Worm (Caenorhabditis elegans) whole organism, mixed stage, embryonic: Measurements from ENCODE around the gene mfsd-8.
A peak's percentile ranks its signal among the peaks of the same experiment; 100 is the strongest.

ENCODE experiments used
- blmp-1 ChIP-seq: fragments of 150-350 bp; optimal IDR thresholded peaks from 2 replicates; lab custom pipeline; 2014; ENCODE audit warnings: missing biosample characterization, missing genetic modification characterization
- ces-1 ChIP-seq: fragments of 150-350 bp; optimal IDR thresholded peaks from 2 replicates; lab custom pipeline; 2014; ENCODE audit warnings: missing biosample characterization, missing genetic modification reagents, missing genetic modification characterization
- elt-3 ChIP-seq: fragments of 150-350 bp; optimal IDR thresholded peaks from 2 replicates; lab custom pipeline; 2014; ENCODE audit warnings: missing biosample characterization, missing genetic modification characterization
- lin-13 ChIP-seq: fragments of 150-350 bp; optimal IDR thresholded peaks from 2 replicates; lab custom pipeline; 2014; ENCODE audit warnings: missing biosample characterization, missing genetic modification characterization
- lin-32 ChIP-seq: fragments of 200-800 bp; sonication (Bioruptor generic); optimal IDR thresholded peaks from 2 replicates; lab custom pipeline; 2018; ENCODE audit warnings: mild to moderate bottlenecking, missing genetic modification characterization, missing compliant biosample characterization
- lsy-2 ChIP-seq: fragments of 150-350 bp; optimal IDR thresholded peaks from 2 replicates; lab custom pipeline; 2014; ENCODE audit warnings: missing biosample characterization, missing genetic modification characterization
- nhr-12 ChIP-seq: fragments of 150-350 bp; optimal IDR thresholded peaks from 2 replicates; lab custom pipeline; 2014; ENCODE audit warnings: missing biosample characterization, missing genetic modification characterization
- nhr-237 ChIP-seq: fragments of 150-350 bp; optimal IDR thresholded peaks from 2 replicates; lab custom pipeline; 2014; ENCODE audit warnings: missing biosample characterization, missing genetic modification characterization
- nhr-76 ChIP-seq: sonication (generic microtip); optimal IDR thresholded peaks from 2 replicates; lab custom pipeline; 2017; ENCODE audit warnings: missing biosample characterization, missing genetic modification characterization
- pha-4 ChIP-seq: fragments of 150-350 bp; optimal IDR thresholded peaks from 2 replicates; lab custom pipeline; 2018; ENCODE audit warnings: missing biosample characterization, missing genetic modification reagents, missing genetic modification characterization
- tbx-8 ChIP-seq: fragments of 200-800 bp; sonication (Bioruptor generic); optimal IDR thresholded peaks from 2 replicates; lab custom pipeline; 2018; ENCODE audit warnings: mild to moderate bottlenecking, missing genetic modification characterization, moderate library complexity, missing compliant biosample characterization
- unc-39 ChIP-seq: fragments of 150-350 bp; optimal IDR thresholded peaks from 2 replicates; lab custom pipeline; 2014; ENCODE audit warnings: missing biosample characterization, missing genetic modification characterization
- unc-62 ChIP-seq: fragments of 150-350 bp; optimal IDR thresholded peaks from 2 replicates; lab custom pipeline; 2014; ENCODE audit warnings: missing biosample characterization, missing genetic modification reagents, missing genetic modification characterization

ce11 chrIII:3248307-3249037, 33.6 kb upstream of the mfsd-8 start, which contains the start of gene nduf-9:
- no peak for TF ChIP-seq unc-62 (GFP tag; lab: Kevin White, UChicago)
- no peak for TF ChIP-seq unc-39 (tag; lab: Kevin White, UChicago)
- peak; percentile 53 for TF ChIP-seq ces-1 (GFP tag; lab: Kevin White, UChicago)
- no peak for TF ChIP-seq nhr-12 (tag; lab: Kevin White, UChicago)
- peak; percentile 9 for TF ChIP-seq pha-4 (tag; lab: Kevin White, UChicago)
- TF ChIP-seq nhr-237 (tag; lab: Kevin White, UChicago) = no peak
- no peak for TF ChIP-seq elt-3 (tag; lab: Kevin White, UChicago)
- TF ChIP-seq blmp-1 = no peak
- no peak for TF ChIP-seq nhr-76 (tag; lab: Kevin White, UChicago)
- TF ChIP-seq lin-13 (tag; lab: Kevin White, UChicago) = peak; percentile 65
- peak; percentile 94 for TF ChIP-seq lsy-2
- TF ChIP-seq lin-32 (GFP tag; lab: Kevin White, UChicago) = no peak
- TF ChIP-seq tbx-8 (GFP tag; lab: Kevin White, UChicago) = no peak
